Worm (Caenorhabditis elegans) whole organism, midembryonic: Measurements from ENCODE around the gene Y62H9A.9.

ENCODE experiments used
- flt-1 ChIP-seq: fragments of 200-800 bp; sonication (Bioruptor generic); IDR thresholded peaks from 2 replicates; pipeline ENCODE4 v1.3.6; 2022; ENCODE audit warnings: missing genetic modification characterization, missing compliant biosample characterization
- ref-1 ChIP-seq: fragments of 200-800 bp; sonication (Bioruptor generic); conservative IDR thresholded peaks from 2 replicates; pipeline ENCODE4 v1.3.6; 2022; ENCODE audit warnings: missing genetic modification reagents, missing genetic modification characterization, missing compliant biosample characterization
- ztf-23 ChIP-seq: fragments of 200-800 bp; sonication (Bioruptor generic); IDR thresholded peaks from 2 replicates; pipeline ENCODE4 v1.3.6; 2022; ENCODE audit warnings: missing genetic modification reagents, missing genetic modification characterization, missing compliant biosample characterization
- ztf-29 ChIP-seq: fragments of 200-800 bp; sonication (Bioruptor generic); IDR thresholded peaks from 2 replicates; pipeline ENCODE4 v1.3.6; 2022; ENCODE audit warnings: missing genetic modification reagents, missing genetic modification characterization, missing compliant biosample characterization

ce11 chrX:11931559-11931958, 33.6 kb upstream of the Y62H9A.9 start, which contains the start of gene dot-1.4:
- no peak for TF ChIP-seq ztf-29 (GFP tag; lab: Robert Waterston, UW)
- no peak for TF ChIP-seq ztf-23 (GFP tag; lab: Robert Waterston, UW)
- TF ChIP-seq flt-1 (GFP tag; lab: Robert Waterston, UW) = no peak
- no peak for TF ChIP-seq ref-1 (GFP tag; lab: Robert Waterston, UW)
